Worm (Caenorhabditis elegans): ENCODE results near the gene grsp-1.

DNA sequence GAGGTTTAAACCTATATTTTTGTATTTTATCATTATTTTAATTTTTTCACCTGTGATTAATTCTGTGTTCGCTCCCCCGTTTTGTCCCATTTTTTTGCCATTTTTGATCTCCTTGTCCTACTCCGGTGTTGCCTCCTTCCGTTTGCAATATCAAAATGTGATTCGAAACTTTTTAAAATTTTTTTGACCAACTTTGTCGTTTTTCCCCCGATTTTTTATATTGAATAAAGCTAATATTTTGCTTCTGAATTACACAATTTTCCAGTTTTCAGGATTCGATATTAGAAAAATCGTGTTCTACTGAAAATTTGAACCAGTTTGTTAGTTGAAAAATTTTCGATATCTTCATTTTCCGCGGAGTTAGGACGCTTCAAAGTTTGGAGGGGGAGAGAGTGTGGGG lies 3.4 kb upstream of the grsp-1 start, which contains the start of gene nlp-25:
- TF ChIP-seq zag-1 (tag; optimal IDR thresholded peaks at IDR 0.05) (no peak), ztf-11 (tag; optimal IDR thresholded peaks at IDR 0.05) (no peak), alr-1 (tag; optimal IDR thresholded peaks at IDR 0.05) (no peak), unc-62 (GFP tag; optimal IDR thresholded peaks at IDR 0.05) (no peak), unc-39 (tag; optimal IDR thresholded peaks at IDR 0.05) (no peak)

All from whole organism, L2 larva.